Fruit fly (Drosophila melanogaster): Measurements from ENCODE around the gene CG11436.

DNA sequence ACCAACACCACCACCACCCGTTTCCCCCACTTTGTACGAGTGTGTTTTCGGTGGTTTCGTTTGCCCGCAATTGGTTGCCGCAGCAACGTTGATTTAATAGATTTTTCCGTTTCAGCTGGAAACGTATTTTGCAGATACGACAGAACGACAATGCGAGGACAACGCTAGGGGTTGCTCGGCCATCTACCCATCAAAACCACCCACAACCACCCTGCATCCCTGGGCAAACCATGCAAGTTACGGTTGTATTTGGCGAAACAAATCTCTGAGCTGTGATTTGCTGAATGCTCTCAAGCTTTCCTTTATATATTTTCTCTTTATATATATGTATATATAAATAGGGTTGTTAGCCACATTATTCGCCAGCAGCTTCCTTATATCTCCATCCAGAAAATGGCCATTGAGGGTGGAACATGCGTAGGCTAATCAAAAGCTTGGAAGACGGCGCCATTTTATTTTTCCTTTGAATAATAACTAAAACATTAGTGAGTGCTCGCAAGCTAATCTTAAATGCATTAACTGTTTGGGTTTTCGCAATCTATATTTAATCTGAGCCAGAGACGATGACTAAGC lies 48.3 kb upstream of the CG11436 start:
- TF ChIP-seq usp (GFP tag; optimal IDR thresholded peaks at IDR 0.05): no peak
- no peak for TF ChIP-seq Jra (GFP tag; optimal IDR thresholded peaks at IDR 0.05)
- no peak for TF ChIP-seq psq (GFP tag; optimal IDR thresholded peaks at IDR 0.05)
